Worm (Caenorhabditis elegans) whole organism, L3 larva: ENCODE data around the gene nhr-100.

Experiments used
- ceh-16 ChIP-seq: sonication (generic microtip); optimal IDR thresholded peaks from 2 replicates; lab custom pipeline; 2017; ENCODE audit warnings: missing biosample characterization, missing genetic modification characterization
- elt-1 ChIP-seq: fragments of 150-350 bp; optimal IDR thresholded peaks from 2 replicates; lab custom pipeline; 2014; ENCODE audit warnings: missing biosample characterization, missing genetic modification characterization
- elt-2 ChIP-seq: sonication (generic microtip); optimal IDR thresholded peaks from 2 replicates; lab custom pipeline; 2016; ENCODE audit warnings: missing genetic modification reagents, mild to moderate bottlenecking, missing genetic modification characterization, missing compliant biosample characterization
- elt-3 ChIP-seq, 3 experiments: fragments of 150-350 bp in 1 of 3; sonication (generic microtip) in 2 of 3; optimal IDR thresholded peaks; 2 replicates in 2 of 3; 4 replicates in 1 of 3; lab custom pipeline; 2014 to 2017; ENCODE audit warnings: missing biosample characterization in 3 of 3, missing genetic modification characterization in 3 of 3
- fkh-10 ChIP-seq: sonication (generic microtip); optimal IDR thresholded peaks from 2 replicates; lab custom pipeline; 2017; ENCODE audit warnings: missing biosample characterization, missing genetic modification reagents, missing genetic modification characterization
- fos-1 ChIP-seq: fragments of 150-350 bp; optimal IDR thresholded peaks from 2 replicates; lab custom pipeline; 2014; ENCODE audit warnings: missing biosample characterization, missing genetic modification characterization
- nhr-11 ChIP-seq: fragments of 150-350 bp; optimal IDR thresholded peaks from 2 replicates; lab custom pipeline; 2014; ENCODE audit warnings: missing biosample characterization, missing genetic modification characterization
- nhr-237 ChIP-seq: fragments of 150-350 bp; optimal IDR thresholded peaks from 2 replicates; lab custom pipeline; 2014; ENCODE audit warnings: missing biosample characterization, missing genetic modification characterization
- nhr-28 ChIP-seq: fragments of 150-350 bp; optimal IDR thresholded peaks from 2 replicates; lab custom pipeline; 2014; ENCODE audit warnings: missing biosample characterization, missing genetic modification characterization
- pha-4 ChIP-seq: fragments of 150-350 bp; optimal IDR thresholded peaks from 2 replicates; lab custom pipeline; 2014; ENCODE audit warnings: missing biosample characterization, missing genetic modification reagents, missing genetic modification characterization
- skn-1 ChIP-seq: fragments of 150-350 bp; optimal IDR thresholded peaks from 2 replicates; lab custom pipeline; 2014; ENCODE audit warnings: missing biosample characterization, missing genetic modification characterization
- snpc-4 ChIP-seq: fragments of 150-350 bp; optimal IDR thresholded peaks from 2 replicates; lab custom pipeline; 2014; ENCODE audit warnings: missing biosample characterization, missing genetic modification characterization
- ztf-4 ChIP-seq: fragments of 150-350 bp; optimal IDR thresholded peaks from 2 replicates; lab custom pipeline; 2014; ENCODE audit warnings: missing biosample characterization, missing genetic modification characterization

DNA sequence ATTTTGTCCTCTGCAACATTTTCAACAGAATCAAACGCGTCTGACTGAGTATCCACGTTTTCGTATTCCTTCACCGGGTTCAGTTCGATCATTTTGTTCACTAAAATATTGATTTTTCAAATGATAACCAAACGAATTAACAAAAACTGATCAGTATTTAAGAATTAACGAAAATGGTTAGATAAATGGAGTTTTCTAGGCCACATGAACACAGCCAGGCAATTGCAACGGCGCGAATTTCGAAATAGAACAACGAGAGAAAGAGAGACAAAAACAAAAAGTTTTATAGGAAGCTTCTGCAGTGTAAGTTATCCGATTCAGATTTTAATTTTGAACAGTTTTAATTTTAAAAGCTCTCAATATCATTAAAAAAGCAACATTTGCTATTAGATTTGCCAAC, 49.1 kb downstream of the nhr-100 start, which contains the start of gene sna-2:
- TF ChIP-seq nhr-237 (tag; lab: Kevin White, UChicago) (no peak), snpc-4 (tag; lab: Kevin White, UChicago) (no peak), ztf-4 (tag; lab: Kevin White, UChicago) (no peak), skn-1 (tag; lab: Kevin White, UChicago) (no peak), pha-4 (tag; lab: Kevin White, UChicago) (no peak), nhr-28 (no peak), ceh-16 (no peak), nhr-11 (tag; lab: Kevin White, UChicago) (no peak), elt-2 (no peak), fkh-10 (no peak), elt-3 (tag; optimal IDR thresholded peaks at IDR 0.05; lab: Kevin White, UChicago) (no peak), elt-1 (tag; lab: Kevin White, UChicago) (no peak), fos-1 (tag; lab: Kevin White, UChicago) (no peak)
